Worm (Caenorhabditis elegans) whole organism, young adult: ENCODE measurements around the gene bcl-11.

Source experiments
- B0019.2 ChIP-seq: fragments of 200-800 bp; sonication (Bioruptor generic); conservative IDR thresholded peaks from 2 replicates; pipeline ENCODE4 v1.3.6; 2022; ENCODE audit warnings: missing genetic modification reagents, missing genetic modification characterization, missing compliant biosample characterization
- C17E4.6 ChIP-seq: fragments of 200-800 bp; sonication (Bioruptor generic); IDR thresholded peaks from 2 replicates; pipeline ENCODE4 v1.3.6; 2022; ENCODE audit warnings: missing genetic modification reagents, missing genetic modification characterization, missing compliant biosample characterization
- F33H1.4 ChIP-seq: fragments of 200-800 bp; sonication (Bioruptor generic); IDR thresholded peaks from 2 replicates; pipeline ENCODE4 v1.3.6; 2022; ENCODE audit warnings: missing genetic modification reagents, missing genetic modification characterization, missing compliant biosample characterization
- F39B2.1 ChIP-seq: fragments of 200-800 bp; sonication (Bioruptor generic); IDR thresholded peaks from 2 replicates; pipeline ENCODE4 v1.3.6; 2022; ENCODE audit warnings: missing genetic modification reagents, missing genetic modification characterization, missing compliant biosample characterization
- F49E8.2 ChIP-seq: sonication (generic microtip); optimal IDR thresholded peaks from 3 replicates; lab custom pipeline; 2017; ENCODE audit warnings: missing genetic modification characterization, mild to moderate bottlenecking, missing compliant biosample characterization, antibody characterized with exemption, moderate library complexity; ENCODE audit not compliant: insufficient read depth
- K11D2.4 ChIP-seq: fragments of 200-800 bp; sonication (Bioruptor generic); IDR thresholded peaks from 2 replicates; pipeline ENCODE4 v1.3.6; 2022; ENCODE audit warnings: missing genetic modification reagents, missing genetic modification characterization, missing compliant biosample characterization
- Y95B8A.8 ChIP-seq: fragments of 200-800 bp; sonication (Bioruptor generic); IDR thresholded peaks from 2 replicates; pipeline ENCODE4 v1.3.6; 2022; ENCODE audit warnings: missing genetic modification reagents, missing genetic modification characterization, missing compliant biosample characterization
- akir-1 ChIP-seq: fragments of 200-800 bp; sonication (Bioruptor generic); optimal IDR thresholded peaks from 2 replicates; lab custom pipeline; 2018; ENCODE audit warnings: mild to moderate bottlenecking, missing genetic modification characterization, moderate library complexity, missing compliant biosample characterization
- ceh-100 ChIP-seq: fragments of 200-800 bp; sonication (Bioruptor generic); IDR thresholded peaks from 2 replicates; pipeline ENCODE4 v1.3.6; 2022; ENCODE audit warnings: missing genetic modification reagents, missing genetic modification characterization, missing compliant biosample characterization
- ceh-58 ChIP-seq: fragments of 200-800 bp; sonication (Bioruptor generic); IDR thresholded peaks from 2 replicates; pipeline ENCODE4 v1.3.6; 2022; ENCODE audit warnings: missing genetic modification characterization, missing compliant biosample characterization
- ceh-79 ChIP-seq: sonication (generic microtip); optimal IDR thresholded peaks from 2 replicates; lab custom pipeline; 2017; ENCODE audit warnings: mild to moderate bottlenecking, missing genetic modification characterization, missing compliant biosample characterization
- efl-1 ChIP-seq: fragments of 150-350 bp; optimal IDR thresholded peaks from 2 replicates; lab custom pipeline; 2014; ENCODE audit warnings: missing biosample characterization, missing genetic modification reagents, missing genetic modification characterization
- ets-4 ChIP-seq: fragments of 200-800 bp; sonication (Bioruptor generic); optimal IDR thresholded peaks from 2 replicates; lab custom pipeline; 2018; ENCODE audit warnings: mild to moderate bottlenecking, missing genetic modification characterization, missing compliant biosample characterization
- fkh-3 ChIP-seq: sonication (generic microtip); optimal IDR thresholded peaks from 2 replicates; lab custom pipeline; 2016; ENCODE audit warnings: mild to moderate bottlenecking, missing genetic modification characterization, missing compliant biosample characterization
- him-1 ChIP-seq: sonication (generic microtip); optimal IDR thresholded peaks from 2 replicates; lab custom pipeline; 2016; ENCODE audit warnings: missing genotype, missing genetic modification reagents, missing genetic modification characterization, missing compliant biosample characterization
- hmg-1.2 ChIP-seq: fragments of 200-800 bp; sonication (Bioruptor generic); IDR thresholded peaks from 2 replicates; pipeline ENCODE4 v1.3.6; 2022; ENCODE audit warnings: missing genetic modification reagents, missing genetic modification characterization, missing compliant biosample characterization
- hrde-1 ChIP-seq: sonication (generic microtip); optimal IDR thresholded peaks from 2 replicates; lab custom pipeline; 2016; ENCODE audit warnings: missing genetic modification characterization, mild to moderate bottlenecking, missing compliant biosample characterization, moderate library complexity, missing genotype, missing genetic modification reagents, borderline replicate concordance
- lag-1 ChIP-seq: fragments of 200-800 bp; sonication (Bioruptor generic); IDR thresholded peaks from 2 replicates; pipeline ENCODE4 v1.3.6; 2022; ENCODE audit warnings: missing genetic modification reagents, missing genetic modification characterization, missing compliant biosample characterization
- lin-40 ChIP-seq: sonication (generic microtip); optimal IDR thresholded peaks from 2 replicates; lab custom pipeline; 2016; ENCODE audit warnings: missing genetic modification characterization, mild to moderate bottlenecking, missing compliant biosample characterization, missing genotype, missing genetic modification reagents
- nhr-120 ChIP-seq: fragments of 200-800 bp; sonication (Bioruptor generic); IDR thresholded peaks from 2 replicates; pipeline ENCODE4 v1.3.6; 2022; ENCODE audit warnings: missing genetic modification characterization, missing compliant biosample characterization
- nhr-80 ChIP-seq: sonication (generic microtip); optimal IDR thresholded peaks from 2 replicates; lab custom pipeline; 2016; ENCODE audit warnings: missing genetic modification characterization, missing compliant biosample characterization
- rec-8 ChIP-seq, 2 experiments: sonication (generic microtip); optimal IDR thresholded peaks; 2 replicates each; lab custom pipeline; 2016; ENCODE audit warnings: mild to moderate bottlenecking in 2 of 2, missing genetic modification characterization in 2 of 2, missing genetic modification reagents in 2 of 2, missing genotype in 2 of 2, missing biosample characterization in 1 of 2, missing compliant biosample characterization in 1 of 2, moderate library complexity in 1 of 2
- repo-1 ChIP-seq: sonication (generic microtip); optimal IDR thresholded peaks from 2 replicates; lab custom pipeline; 2017; ENCODE audit warnings: mild to moderate bottlenecking, missing genetic modification characterization, missing compliant biosample characterization
- snpc-1.3 ChIP-seq: sonication (generic microtip); optimal IDR thresholded peaks from 2 replicates; lab custom pipeline; 2017; ENCODE audit warnings: missing genetic modification characterization, mild to moderate bottlenecking, missing compliant biosample characterization, antibody characterized with exemption, moderate library complexity, missing genotype, missing genetic modification reagents; ENCODE audit not compliant: insufficient read depth
- snpc-3.4 ChIP-seq: sonication (generic microtip); optimal IDR thresholded peaks from 2 replicates; lab custom pipeline; 2017; ENCODE audit warnings: missing genetic modification characterization, mild to moderate bottlenecking, missing compliant biosample characterization, antibody characterized with exemption, moderate library complexity, missing genotype, missing genetic modification reagents
- snpc-4 ChIP-seq, 5 experiments: fragments of 150-350 bp in 1 of 5; sonication (generic microtip) in 4 of 5; optimal IDR thresholded peaks; 2 replicates each; lab custom pipeline; 2014 to 2018; ENCODE audit warnings: missing genetic modification characterization in 5 of 5, missing biosample characterization in 3 of 5, antibody characterized with exemption in 2 of 5, mild to moderate bottlenecking in 2 of 5, missing compliant biosample characterization in 2 of 5, missing genotype in 2 of 5, moderate library complexity in 2 of 5, missing genetic modification reagents in 1 of 5
- somi-1 ChIP-seq: fragments of 200-800 bp; sonication (Bioruptor generic); optimal IDR thresholded peaks from 2 replicates; lab custom pipeline; 2018; ENCODE audit warnings: mild to moderate bottlenecking, missing genetic modification characterization, missing compliant biosample characterization
- tbp1 ChIP-seq: fragments of 200-800 bp; sonication (Bioruptor generic); optimal IDR thresholded peaks from 2 replicates; lab custom pipeline; 2018; ENCODE audit warnings: mild to moderate bottlenecking, missing genetic modification characterization, missing compliant biosample characterization
- zim-3 ChIP-seq: sonication (generic microtip); optimal IDR thresholded peaks from 2 replicates; lab custom pipeline; 2017; ENCODE audit warnings: mild to moderate bottlenecking, missing genetic modification characterization, moderate library complexity, missing compliant biosample characterization
- ztf-18 ChIP-seq: sonication (generic microtip); optimal IDR thresholded peaks from 2 replicates; lab custom pipeline; 2016; ENCODE audit warnings: missing genotype, mild to moderate bottlenecking, missing genetic modification characterization, missing compliant biosample characterization
- ztf-22 ChIP-seq: fragments of 200-800 bp; sonication (Bioruptor generic); optimal IDR thresholded peaks from 2 replicates; lab custom pipeline; 2018; ENCODE audit warnings: mild to moderate bottlenecking, missing genetic modification characterization, moderate library complexity, missing compliant biosample characterization
- ztf-28 ChIP-seq: fragments of 200-800 bp; sonication (Bioruptor generic); IDR thresholded peaks from 2 replicates; pipeline ENCODE4 v1.3.6; 2022; ENCODE audit warnings: missing genetic modification reagents, missing genetic modification characterization, missing compliant biosample characterization

Gene bcl-11

DNA sequence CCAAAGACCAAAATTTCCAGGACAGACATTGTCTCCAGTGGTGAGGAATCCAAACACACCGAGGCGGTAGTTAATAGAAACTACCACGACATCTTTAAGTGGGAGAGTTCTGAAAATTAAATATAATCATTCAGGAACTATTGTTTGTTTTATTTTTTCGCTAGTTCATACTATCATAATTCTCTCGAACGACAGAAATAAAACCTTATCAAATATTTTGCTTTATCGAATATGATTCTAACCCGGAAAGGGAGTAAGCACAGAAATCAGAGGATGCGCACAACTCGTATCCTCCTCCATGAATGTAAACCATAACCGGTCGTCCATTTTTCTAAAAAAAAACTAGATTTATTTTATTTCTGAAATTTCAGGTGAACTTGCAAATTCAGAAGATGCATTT lies 9.0 kb downstream of the bcl-11 start (continued):
- no peak for TF ChIP-seq ceh-100 (GFP tag; lab: Robert Waterston, UW)
- no peak for TF ChIP-seq C17E4.6 (GFP tag; lab: Robert Waterston, UW)
- TF ChIP-seq rec-8 (tag; optimal IDR thresholded peaks at IDR 0.05; lab: Kevin White, UChicago), result no peak
- TF ChIP-seq, all 124 proteins: peak for 0

- TF ChIP-seq tbp1 (GFP tag; lab: Kevin White, UChicago), result peak; percentile 10
- TF ChIP-seq ztf-18, result no peak
- peak; percentile 22 for TF ChIP-seq nhr-80
- peak; percentile 49; the same call in 1 of the 2 replicates for TF ChIP-seq hmg-1.2 (GFP tag; lab: Robert Waterston, UW)
- peak; percentile 12 for TF ChIP-seq lin-40
These were observed 9.8 kb downstream of the bcl-11 start, which contains the start of gene cest-33 for ce11 chrV:6365597-6365996. Gene cest-33 (minus strand): TSS chrV:6365671.

DNA sequence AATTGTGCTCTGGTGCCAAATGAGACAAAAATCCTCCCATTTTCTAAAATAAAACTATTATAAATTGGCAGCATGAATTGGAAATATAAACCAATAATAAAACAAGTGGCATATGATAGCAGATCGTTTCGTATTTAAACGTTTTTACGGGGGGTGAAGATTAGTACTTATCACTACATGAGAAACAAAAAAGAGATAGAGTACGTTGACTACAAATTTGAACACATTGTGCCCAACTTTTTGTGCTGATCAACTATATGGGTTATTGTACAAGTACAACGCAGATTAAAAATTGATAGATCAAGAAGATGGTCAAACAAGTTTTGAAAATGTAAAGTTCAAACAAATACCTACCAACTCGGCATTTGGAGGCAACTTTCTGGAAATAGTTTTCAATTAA lies 12.7 kb downstream of the bcl-11 start:
- TF ChIP-seq akir-1 (GFP tag; lab: Kevin White, UChicago) (no peak), nhr-120 (no peak), Y95B8A.8 (GFP tag; lab: Robert Waterston, UW) (no peak), fkh-3 (tag; lab: Kevin White, UChicago) (no peak), C17E4.6 (GFP tag; lab: Robert Waterston, UW) (no peak), efl-1 (GFP tag; lab: Kevin White, UChicago) (no peak), repo-1 (tag; lab: Kevin White, UChicago) (no peak), B0019.2 (GFP tag; lab: Robert Waterston, UW) (no peak), hrde-1 (no peak), somi-1 (no peak), ets-4 (GFP tag; lab: Kevin White, UChicago) (no peak), zim-3 (tag; lab: Kevin White, UChicago) (no peak), lag-1 (GFP tag; lab: Robert Waterston, UW) (no peak), K11D2.4 (GFP tag; lab: Robert Waterston, UW) (no peak), tbp1 (GFP tag; lab: Kevin White, UChicago) (no peak), snpc-3.4 (no peak), F33H1.4 (no peak)

DNA sequence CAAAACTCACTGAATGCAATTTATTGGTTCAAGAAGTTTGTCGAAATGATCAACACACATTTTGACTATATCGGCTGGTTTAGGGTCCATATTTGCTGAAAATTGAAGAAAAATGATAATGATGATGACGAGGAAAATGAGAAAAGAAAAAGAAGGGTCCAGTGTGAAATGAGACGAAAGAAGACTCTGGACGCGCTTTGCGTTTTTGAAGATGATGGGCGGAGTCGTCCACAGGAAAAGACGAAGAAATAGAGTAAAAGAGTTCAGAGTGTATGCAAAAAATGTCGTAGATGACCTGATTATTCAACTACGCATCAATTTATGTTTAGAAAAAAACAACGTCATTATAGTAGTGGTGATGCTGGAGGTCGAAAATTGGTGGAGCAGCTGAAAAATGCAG lies 19.0 kb downstream of the bcl-11 start, which contains the start of gene F13H6.5:
Gene F13H6.5 (minus strand): TSS at position 101 of the 400 bp plus-strand sequence.
- no peak for TF ChIP-seq F49E8.2
- TF ChIP-seq ceh-79 (tag; lab: Kevin White, UChicago), result no peak
- TF ChIP-seq snpc-1.3, result no peak
- TF ChIP-seq ztf-22, result no peak
- TF ChIP-seq tbp1 (GFP tag; lab: Kevin White, UChicago), result no peak
- no peak for TF ChIP-seq him-1 (tag; lab: Kevin White, UChicago)
- TF ChIP-seq F39B2.1 (GFP tag; lab: Robert Waterston, UW), result no peak
- no peak for TF ChIP-seq snpc-4 (GFP tag; optimal IDR thresholded peaks at IDR 0.05; lab: Kevin White, UChicago)
- no peak for TF ChIP-seq snpc-4 (tag; optimal IDR thresholded peaks at IDR 0.05; lab: Kevin White, UChicago)
- TF ChIP-seq nhr-120, result no peak
- no peak for TF ChIP-seq ceh-58 (GFP tag; lab: Robert Waterston, UW)
- no peak for TF ChIP-seq ztf-28
- TF ChIP-seq, all 124 proteins: peak for 0
